Worm (Caenorhabditis elegans) whole organism, L4 larva: Measurements from ENCODE around the gene K09E9.3.

Source experiments
- D1046.2 ChIP-seq: fragments of 200-800 bp; sonication (Bioruptor generic); IDR thresholded peaks from 2 replicates; pipeline ENCODE4 v1.3.6; 2022; ENCODE audit warnings: missing genetic modification characterization, missing compliant biosample characterization
- F10B5.3 ChIP-seq: sonication (generic microtip); optimal IDR thresholded peaks from 2 replicates; lab custom pipeline; 2016; ENCODE audit warnings: mild to moderate bottlenecking, missing genetic modification characterization, missing compliant biosample characterization
- F26F4.8 ChIP-seq: fragments of 200-800 bp; sonication (Bioruptor generic); conservative IDR thresholded peaks from 2 replicates; pipeline ENCODE4 v1.3.6; 2022; ENCODE audit warnings: missing genetic modification characterization, missing compliant biosample characterization
- F37D6.2 ChIP-seq: sonication (generic microtip); optimal IDR thresholded peaks from 2 replicates; lab custom pipeline; 2016; ENCODE audit warnings: mild to moderate bottlenecking, missing genetic modification characterization, missing compliant biosample characterization
- F44E2.7 ChIP-seq: fragments of 200-800 bp; sonication (Bioruptor generic); IDR thresholded peaks from 2 replicates; pipeline ENCODE4 v2.1.2; 2022; ENCODE audit warnings: missing genetic modification characterization, missing compliant biosample characterization
- Y105C5A.15 ChIP-seq: fragments of 200-800 bp; sonication (Bioruptor generic); IDR thresholded peaks from 2 replicates; pipeline ENCODE4 v1.3.6; 2022; ENCODE audit warnings: missing genetic modification characterization, missing compliant biosample characterization
- Y48G9A.11 ChIP-seq: fragments of 200-800 bp; sonication (Bioruptor generic); IDR thresholded peaks from 2 replicates; pipeline ENCODE4 v1.3.6; 2022; ENCODE audit warnings: missing genetic modification reagents, missing genetic modification characterization, missing compliant biosample characterization
- Y5F2A.4 ChIP-seq: fragments of 200-800 bp; sonication (Bioruptor generic); optimal IDR thresholded peaks from 2 replicates; lab custom pipeline; 2018; ENCODE audit warnings: mild to moderate bottlenecking, missing genetic modification characterization, missing compliant biosample characterization
- Y75B8A.6 ChIP-seq: fragments of 200-800 bp; sonication (Bioruptor generic); IDR thresholded peaks from 2 replicates; pipeline ENCODE4 v1.3.6; 2022; ENCODE audit warnings: missing genetic modification reagents, missing genetic modification characterization, missing compliant biosample characterization
- attf-4 ChIP-seq: sonication (generic microtip); optimal IDR thresholded peaks from 3 replicates; lab custom pipeline; 2017; ENCODE audit warnings: missing biosample characterization, missing genetic modification characterization
- ceh-28 ChIP-seq: fragments of 150-350 bp; optimal IDR thresholded peaks from 2 replicates; lab custom pipeline; 2014; ENCODE audit warnings: missing biosample characterization, missing genetic modification reagents, missing genetic modification characterization
- ceh-44 ChIP-seq: fragments of 200-800 bp; sonication (Bioruptor generic); IDR thresholded peaks from 2 replicates; pipeline ENCODE4 v1.3.6; 2022; ENCODE audit warnings: missing genetic modification reagents, missing genetic modification characterization, missing compliant biosample characterization
- ceh-62 ChIP-seq: sonication (generic microtip); optimal IDR thresholded peaks from 2 replicates; lab custom pipeline; 2017; ENCODE audit warnings: missing biosample characterization, missing genetic modification characterization
- ces-1 ChIP-seq: fragments of 150-350 bp; sonication (generic microtip); optimal IDR thresholded peaks from 4 replicates; lab custom pipeline; 2014; ENCODE audit warnings: missing biosample characterization, missing genetic modification reagents, missing genetic modification characterization
- daf-16 ChIP-seq, 3 experiments: sonication (generic microtip); optimal IDR thresholded peaks; 2 replicates each; lab custom pipeline; 2016 to 2017; ENCODE audit warnings: missing genetic modification characterization in 3 of 3, missing genetic modification reagents in 3 of 3, mild to moderate bottlenecking in 2 of 3, missing compliant biosample characterization in 2 of 3, missing biosample characterization in 1 of 3, moderate library complexity in 1 of 3
- daf-19 ChIP-seq: fragments of 200-800 bp; sonication (Bioruptor generic); conservative IDR thresholded peaks from 2 replicates; pipeline ENCODE4 v1.3.6; 2022; ENCODE audit warnings: missing genetic modification characterization, missing compliant biosample characterization
- dmd-8 ChIP-seq: fragments of 200-800 bp; sonication (Bioruptor generic); IDR thresholded peaks from 2 replicates; pipeline ENCODE4 v1.3.6; 2022; ENCODE audit warnings: missing genetic modification characterization, missing compliant biosample characterization
- dpl-1 ChIP-seq: fragments of 150-350 bp; optimal IDR thresholded peaks from 2 replicates; lab custom pipeline; 2014; ENCODE audit warnings: missing biosample characterization, missing genetic modification reagents, missing genetic modification characterization
- dve-1 ChIP-seq: sonication (generic microtip); optimal IDR thresholded peaks from 2 replicates; lab custom pipeline; 2017; ENCODE audit warnings: antibody characterized with exemption, mild to moderate bottlenecking, missing genetic modification characterization, missing compliant biosample characterization; ENCODE audit not compliant: insufficient read depth
- egl-43 ChIP-seq: fragments of 200-800 bp; sonication (Bioruptor generic); IDR thresholded peaks from 2 replicates; pipeline ENCODE4 v1.3.6; 2022; ENCODE audit warnings: missing genetic modification reagents, missing genetic modification characterization, missing compliant biosample characterization
- fos-1 ChIP-seq: fragments of 150-350 bp; optimal IDR thresholded peaks from 2 replicates; lab custom pipeline; 2014; ENCODE audit warnings: missing biosample characterization, missing genetic modification characterization
- gei-8 ChIP-seq: fragments of 200-800 bp; sonication (Bioruptor generic); optimal IDR thresholded peaks from 2 replicates; lab custom pipeline; 2018; ENCODE audit warnings: mild to moderate bottlenecking, missing genetic modification characterization, missing compliant biosample characterization
- hlh-11 ChIP-seq: fragments of 200-800 bp; sonication (Bioruptor generic); optimal IDR thresholded peaks from 2 replicates; lab custom pipeline; 2018; ENCODE audit warnings: mild to moderate bottlenecking, missing genetic modification characterization, missing compliant biosample characterization
- lin-13 ChIP-seq: fragments of 150-350 bp; optimal IDR thresholded peaks from 2 replicates; lab custom pipeline; 2014; ENCODE audit warnings: missing biosample characterization, missing genetic modification reagents, missing genetic modification characterization
- lin-38 ChIP-seq: fragments of 200-800 bp; sonication (Bioruptor generic); IDR thresholded peaks from 2 replicates; pipeline ENCODE4 v1.3.6; 2022; ENCODE audit warnings: missing genetic modification reagents, missing genetic modification characterization, missing compliant biosample characterization
- lir-3 ChIP-seq: sonication (generic microtip); optimal IDR thresholded peaks from 2 replicates; lab custom pipeline; 2016; ENCODE audit warnings: mild to moderate bottlenecking, missing genetic modification characterization, missing compliant biosample characterization
- lsy-2 ChIP-seq, 2 experiments: fragments of 150-350 bp in 1 of 2; sonication (generic microtip) in 1 of 2; optimal IDR thresholded peaks; 2 replicates each; lab custom pipeline; 2014 to 2017; ENCODE audit warnings: missing biosample characterization in 2 of 2, missing genetic modification characterization in 2 of 2
- madf-5 ChIP-seq, 2 experiments: fragments of 200-800 bp; sonication (Bioruptor generic); IDR thresholded peaks; 2 replicates each; pipeline ENCODE4 v1.3.6; 2022; ENCODE audit warnings: missing compliant biosample characterization in 2 of 2, missing genetic modification characterization in 2 of 2
- mdl-1 ChIP-seq, 2 experiments: fragments of 150-350 bp in 1 of 2; sonication (generic microtip) in 1 of 2; optimal IDR thresholded peaks; 2 replicates each; lab custom pipeline; 2014 to 2017; ENCODE audit warnings: missing biosample characterization in 2 of 2, missing genetic modification characterization in 2 of 2
- mep-1 ChIP-seq: fragments of 150-350 bp; sonication (generic microtip); optimal IDR thresholded peaks from 3 replicates; lab custom pipeline; 2014; ENCODE audit warnings: missing biosample characterization, missing genetic modification characterization
- mxl-3 ChIP-seq: fragments of 200-800 bp; sonication (Bioruptor generic); optimal IDR thresholded peaks from 2 replicates; lab custom pipeline; 2018; ENCODE audit warnings: mild to moderate bottlenecking, missing genetic modification characterization, missing compliant biosample characterization
- nhr-111 ChIP-seq: fragments of 200-800 bp; sonication (Bioruptor generic); optimal IDR thresholded peaks from 2 replicates; lab custom pipeline; 2018; ENCODE audit warnings: mild to moderate bottlenecking, missing genetic modification characterization, missing compliant biosample characterization
- nhr-237 ChIP-seq: sonication (generic microtip); optimal IDR thresholded peaks from 2 replicates; lab custom pipeline; 2017; ENCODE audit warnings: missing biosample characterization, missing genetic modification characterization
- nhr-25 ChIP-seq: sonication (generic microtip); optimal IDR thresholded peaks from 2 replicates; lab custom pipeline; 2017; ENCODE audit warnings: missing genetic modification characterization, mild to moderate bottlenecking, missing compliant biosample characterization, antibody characterized with exemption, moderate library complexity, borderline replicate concordance; ENCODE audit not compliant: insufficient read depth
- nhr-42 ChIP-seq: fragments of 200-800 bp; sonication (Bioruptor generic); IDR thresholded peaks from 2 replicates; pipeline ENCODE4 v1.3.6; 2022; ENCODE audit warnings: missing genetic modification characterization, missing compliant biosample characterization
- nhr-48 ChIP-seq: sonication (generic microtip); optimal IDR thresholded peaks from 2 replicates; lab custom pipeline; 2016; ENCODE audit warnings: mild to moderate bottlenecking, missing genetic modification characterization, missing compliant biosample characterization
- nhr-6 ChIP-seq: fragments of 150-350 bp; optimal IDR thresholded peaks from 2 replicates; lab custom pipeline; 2014; ENCODE audit warnings: missing biosample characterization, missing genetic modification characterization
- nhr-76 ChIP-seq: fragments of 150-350 bp; optimal IDR thresholded peaks from 2 replicates; lab custom pipeline; 2014; ENCODE audit warnings: missing biosample characterization, missing genetic modification characterization
- nhr-77 ChIP-seq: fragments of 150-350 bp; optimal IDR thresholded peaks from 2 replicates; lab custom pipeline; 2014; ENCODE audit warnings: missing biosample characterization, missing genetic modification characterization
- pqm-1 ChIP-seq: sonication (generic microtip); optimal IDR thresholded peaks from 2 replicates; lab custom pipeline; 2017; ENCODE audit warnings: missing biosample characterization, missing genetic modification characterization
- sdz-12 ChIP-seq: fragments of 200-800 bp; sonication (Bioruptor generic); optimal IDR thresholded peaks from 2 replicates; lab custom pipeline; 2018; ENCODE audit warnings: mild to moderate bottlenecking, missing genetic modification characterization, missing compliant biosample characterization
- skn-1 ChIP-seq: fragments of 150-350 bp; optimal IDR thresholded peaks from 2 replicates; lab custom pipeline; 2014; ENCODE audit warnings: missing biosample characterization, missing genetic modification characterization
- snpc-1.2 ChIP-seq: fragments of 200-800 bp; sonication (Bioruptor generic); IDR thresholded peaks from 2 replicates; pipeline ENCODE4 v1.3.6; 2022; ENCODE audit warnings: missing genetic modification reagents, missing genetic modification characterization, missing compliant biosample characterization
- spr-1 ChIP-seq: sonication (generic microtip); optimal IDR thresholded peaks from 2 replicates; lab custom pipeline; 2016; ENCODE audit warnings: mild to moderate bottlenecking, missing genetic modification characterization, missing compliant biosample characterization
- tag-97 ChIP-seq: fragments of 200-800 bp; sonication (Bioruptor generic); IDR thresholded peaks from 2 replicates; pipeline ENCODE4 v1.3.6; 2022; ENCODE audit warnings: missing genetic modification characterization, missing compliant biosample characterization
- unc-130 ChIP-seq: sonication (generic microtip); optimal IDR thresholded peaks from 2 replicates; lab custom pipeline; 2016; ENCODE audit warnings: missing genetic modification reagents, missing genetic modification characterization, missing compliant biosample characterization
- unc-39 ChIP-seq: sonication (generic microtip); optimal IDR thresholded peaks from 2 replicates; lab custom pipeline; 2017; ENCODE audit warnings: missing biosample characterization, missing genetic modification characterization
- vab-7 ChIP-seq: fragments of 200-800 bp; sonication (Bioruptor generic); IDR thresholded peaks from 2 replicates; pipeline ENCODE4 v1.3.6; 2022; ENCODE audit warnings: missing genetic modification reagents, missing genetic modification characterization, missing compliant biosample characterization
- zfp-2 ChIP-seq: sonication (generic microtip); optimal IDR thresholded peaks from 2 replicates; lab custom pipeline; 2016; ENCODE audit warnings: mild to moderate bottlenecking, missing genetic modification characterization, missing compliant biosample characterization
- zip-2 ChIP-seq: fragments of 150-350 bp; optimal IDR thresholded peaks from 2 replicates; lab custom pipeline; 2014; ENCODE audit warnings: missing biosample characterization, missing genetic modification characterization
- ztf-11 ChIP-seq: fragments of 150-350 bp; optimal IDR thresholded peaks from 2 replicates; lab custom pipeline; 2014; ENCODE audit warnings: missing biosample characterization, missing genetic modification characterization

K09E9.3 gene

ce11 chrX:15606585-15607276 is 6.9 kb downstream of the K09E9.3 start, which contains the start of gene rab-14 (continued):
- TF ChIP-seq nhr-6 (peak; percentile 61), egl-43 (peak; percentile 86), ztf-11 (tag; lab: Kevin White, UChicago) (no peak), Y75B8A.6 (GFP tag; lab: Robert Waterston, UW) (no peak), D1046.2 (GFP tag; lab: Robert Waterston, UW) (no peak), lin-13 (no peak), zfp-2 (tag; lab: Kevin White, UChicago) (no peak), lir-3 (tag; lab: Kevin White, UChicago) (no peak), mxl-3 (GFP tag; lab: Kevin White, UChicago) (peak; percentile 77), Y5F2A.4 (GFP tag; lab: Kevin White, UChicago) (no peak), unc-39 (tag; lab: Kevin White, UChicago) (no peak), attf-4 (tag; lab: Kevin White, UChicago) (no peak), dve-1 (tag; lab: Kevin White, UChicago) (peak; percentile 49), nhr-42 (peak; percentile 58; the same call in 1 of the 2 replicates), nhr-25 (tag; lab: Kevin White, UChicago) (peak; percentile 22), mdl-1 (tag; optimal IDR thresholded peaks at IDR 0.05; lab: Kevin White, UChicago) (peak; percentile 59 to 93), skn-1 (peak; percentile 12), pqm-1 (no peak), dmd-8 (GFP tag; lab: Robert Waterston, UW) (0 out of 2 replicates have a peak, but pooled peaks have one; percentile 26), ceh-44 (GFP tag; lab: Robert Waterston, UW) (0 out of 2 replicates have a peak, but pooled peaks have one; percentile 4), F37D6.2 (tag; lab: Kevin White, UChicago) (peak; percentile 61), dpl-1 (no peak), hlh-11 (tag; lab: Kevin White, UChicago) (peak; percentile 80), nhr-76 (no peak), lsy-2 (tag; optimal IDR thresholded peaks at IDR 0.05; lab: Kevin White, UChicago) (peak; percentile 58 to 69), ceh-28 (tag; lab: Kevin White, UChicago) (peak; percentile 47), lin-38 (GFP tag; lab: Robert Waterston, UW) (peak; percentile 52), F10B5.3 (tag; lab: Kevin White, UChicago) (no peak), ceh-62 (tag; lab: Kevin White, UChicago) (no peak), daf-16 (GFP tag; optimal IDR thresholded peaks at IDR 0.05; lab: Kevin White, UChicago) (no peak), daf-16 (tag; optimal IDR thresholded peaks at IDR 0.05; lab: Kevin White, UChicago) (peak; percentile 19), zip-2 (no peak), fos-1 (tag; lab: Kevin White, UChicago) (no peak), F26F4.8 (GFP tag; lab: Robert Waterston, UW) (no peak), nhr-111 (GFP tag; lab: Kevin White, UChicago) (no peak), vab-7 (GFP tag; lab: Robert Waterston, UW) (0 out of 2 replicates have a peak, but pooled peaks have one; percentile 30), tag-97 (GFP tag; lab: Robert Waterston, UW) (no peak), nhr-237 (tag; lab: Kevin White, UChicago) (no peak), mep-1 (peak; percentile 83), gei-8 (no peak), spr-1 (tag; lab: Kevin White, UChicago) (no peak), nhr-48 (tag; lab: Kevin White, UChicago) (no peak), Y105C5A.15 (GFP tag; lab: Robert Waterston, UW) (no peak), nhr-77 (no peak), daf-19 (GFP tag; lab: Robert Waterston, UW) (no peak), unc-130 (GFP tag; lab: Kevin White, UChicago) (no peak), F44E2.7 (GFP tag; lab: Robert Waterston, UW) (no peak), madf-5 (GFP tag; IDR thresholded peaks at IDR 0.05; lab: Robert Waterston, UW) (no peak), ces-1 (GFP tag; lab: Kevin White, UChicago) (no peak), sdz-12 (GFP tag; lab: Kevin White, UChicago) (no peak), Y48G9A.11 (GFP tag; lab: Robert Waterston, UW) (no peak), snpc-1.2 (no peak)
